Worm (Caenorhabditis elegans): ENCODE data around the gene zak-1.

The zak-1 gene

DNA sequence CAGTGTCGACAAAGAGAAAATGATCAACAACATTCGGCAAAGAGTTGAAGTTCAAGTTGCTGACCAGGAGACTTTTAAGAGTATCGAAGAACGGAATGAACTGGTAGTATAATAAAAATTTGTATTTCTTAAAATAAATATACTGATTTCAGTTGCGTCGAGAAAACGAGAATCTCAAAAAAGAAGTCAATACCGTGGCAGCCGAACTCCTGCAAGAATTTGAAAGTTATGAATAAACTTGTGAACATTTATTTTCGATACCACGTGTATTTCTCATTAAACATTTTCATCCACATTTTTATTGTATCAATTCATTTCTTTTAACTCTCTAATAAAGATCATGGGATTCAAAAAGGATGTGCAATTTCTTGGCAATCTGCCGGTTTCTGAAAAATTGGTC, 13.4 kb upstream of the zak-1 start, which contains the start of gene K04C2.8:
Gene K04C2.8, plus strand, starts transcription at position 301 of the 400 bp plus-strand sequence.
- TF ChIP-seq mls-2 (tag; optimal IDR thresholded peaks at IDR 0.05) (no peak), ztf-11 (tag; optimal IDR thresholded peaks at IDR 0.05) (no peak), ceh-83 (GFP tag; optimal IDR thresholded peaks at IDR 0.05) (no peak), flh-1 (GFP tag; optimal IDR thresholded peaks at IDR 0.05) (no peak), mep-1 (tag; optimal IDR thresholded peaks at IDR 0.05) (no peak), sem-2 (GFP tag; optimal IDR thresholded peaks at IDR 0.05) (no peak), pha-4 (tag; optimal IDR thresholded peaks at IDR 0.05) (no peak), elt-3 (tag; optimal IDR thresholded peaks at IDR 0.05) (no peak), blmp-1 (tag; optimal IDR thresholded peaks at IDR 0.05) (no peak), snpc-4 (tag; optimal IDR thresholded peaks at IDR 0.05) (no peak), nhr-2 (tag; optimal IDR thresholded peaks at IDR 0.05) (no peak), sptf-1 (tag; optimal IDR thresholded peaks at IDR 0.05) (no peak)

DNA sequence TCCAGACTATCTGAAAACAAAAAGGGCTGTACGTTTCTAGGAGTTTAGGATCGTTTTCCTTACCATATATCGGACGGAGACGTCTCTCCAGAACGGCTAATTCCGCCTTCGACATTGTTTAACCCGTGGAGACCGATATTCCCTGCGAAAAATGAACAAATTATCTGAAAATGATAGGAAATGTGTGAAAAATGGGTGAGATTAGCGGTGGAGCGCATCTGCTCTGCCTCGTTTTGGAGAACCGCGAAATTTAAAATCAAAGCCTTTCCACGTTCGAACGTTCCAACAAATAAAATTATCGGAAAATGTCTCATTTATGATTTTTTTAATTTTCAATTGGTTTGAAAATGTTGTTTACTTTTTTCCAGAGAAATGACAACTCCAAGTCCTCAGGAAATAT, 12.7 kb upstream of the zak-1 start, which contains the start of the genes cra-1 and kbp-1:
Gene cra-1, minus strand, starts transcription at position 193 of the 400 bp plus-strand sequence.
Gene kbp-1, plus strand, starts transcription at position 366 of the 400 bp plus-strand sequence.
- no peak for TF ChIP-seq zip-8 (tag; optimal IDR thresholded peaks at IDR 0.05)
- TF ChIP-seq ham-2 (GFP tag; optimal IDR thresholded peaks at IDR 0.05), result no peak
- no peak for TF ChIP-seq drap-1 (GFP tag; optimal IDR thresholded peaks at IDR 0.05)
- no peak for TF ChIP-seq unc-62 (GFP tag; optimal IDR thresholded peaks at IDR 0.05)
- TF ChIP-seq unc-120 (tag; optimal IDR thresholded peaks at IDR 0.05; ENCODE audit: poor library complexity, severe bottlenecking), result peak; percentile 85
- TF ChIP-seq nhr-2 (tag; optimal IDR thresholded peaks at IDR 0.05), result no peak
- TF ChIP-seq M03D4.4 (tag; optimal IDR thresholded peaks at IDR 0.05), result no peak
- TF ChIP-seq blmp-1 (tag; optimal IDR thresholded peaks at IDR 0.05), result no peak
- TF ChIP-seq lin-32 (GFP tag; optimal IDR thresholded peaks at IDR 0.05), result no peak
- no peak for TF ChIP-seq ceh-39 (tag; optimal IDR thresholded peaks at IDR 0.05)
- peak; percentile 48 for TF ChIP-seq lsy-2 (tag; optimal IDR thresholded peaks at IDR 0.05)
- no peak for TF ChIP-seq ces-1 (GFP tag; optimal IDR thresholded peaks at IDR 0.05)
- TF ChIP-seq mep-1 (tag; optimal IDR thresholded peaks at IDR 0.05), result peak; percentile 58
- peak; percentile 11 for TF ChIP-seq lin-13 (tag; optimal IDR thresholded peaks at IDR 0.05)
- TF ChIP-seq tbx-8 (GFP tag; optimal IDR thresholded peaks at IDR 0.05), result no peak
- TF ChIP-seq nhr-237 (tag; optimal IDR thresholded peaks at IDR 0.05), result no peak
- no peak for TF ChIP-seq ztf-11 (tag; optimal IDR thresholded peaks at IDR 0.05)
- no peak for TF ChIP-seq ceh-83 (GFP tag; optimal IDR thresholded peaks at IDR 0.05)
- TF ChIP-seq sem-2 (GFP tag; optimal IDR thresholded peaks at IDR 0.05), result no peak

DNA sequence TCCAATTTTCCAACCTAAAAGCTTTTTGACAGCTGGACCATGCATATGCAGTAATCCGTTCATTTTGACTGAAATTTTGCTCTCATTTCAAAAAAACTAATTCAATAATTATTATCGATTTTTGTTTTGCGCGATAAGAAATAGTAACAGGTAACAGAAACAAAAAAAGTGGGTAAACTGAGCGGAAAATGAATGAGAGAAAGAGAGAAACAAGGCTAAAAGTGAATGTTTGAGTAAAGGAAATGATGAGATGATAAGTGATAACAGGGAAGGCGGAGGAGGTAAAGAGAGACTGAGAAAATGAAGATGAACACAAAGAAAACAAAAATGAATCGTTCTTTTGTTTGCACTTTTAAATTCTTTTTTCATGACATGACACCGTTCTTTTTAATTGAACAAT, 7.3 kb upstream of the zak-1 start, which contains the start of gene sma-3:
Gene sma-3, minus strand, starts transcription at position 68 of the 400 bp plus-strand sequence.
- TF ChIP-seq blmp-1 (tag; optimal IDR thresholded peaks at IDR 0.05), result peak; percentile 47
- TF ChIP-seq ces-1 (GFP tag; optimal IDR thresholded peaks at IDR 0.05), result no peak
- TF ChIP-seq nhr-76 (tag; optimal IDR thresholded peaks at IDR 0.05), result no peak

DNA sequence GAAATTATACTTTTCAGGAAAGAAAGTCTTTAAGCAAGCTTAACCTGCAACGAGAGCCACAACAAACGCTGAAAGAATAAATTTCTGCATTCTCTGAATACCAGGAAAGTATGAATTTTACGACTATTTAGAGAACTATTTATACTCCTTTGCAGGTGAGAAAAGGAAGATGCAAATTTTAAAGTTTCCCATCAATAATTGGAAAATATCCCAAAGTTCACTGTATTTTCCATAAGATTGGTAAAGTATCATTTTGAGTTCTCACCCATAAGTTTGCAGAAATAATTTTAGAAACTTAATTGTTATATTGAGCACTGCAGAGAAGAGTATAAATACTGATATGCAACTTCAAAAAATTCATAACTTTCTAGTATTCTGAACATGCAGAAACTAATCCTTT, 2.9 kb upstream of the zak-1 start, which contains the start of gene clec-158:
Gene clec-158, minus strand, starts transcription at position 101 of the 400 bp plus-strand sequence.
- TF ChIP-seq ces-1 (GFP tag; optimal IDR thresholded peaks at IDR 0.05) (no peak), flh-1 (GFP tag; optimal IDR thresholded peaks at IDR 0.05) (no peak), hlh-1 (tag; optimal IDR thresholded peaks at IDR 0.05) (no peak), unc-120 (tag; optimal IDR thresholded peaks at IDR 0.05; ENCODE audit: poor library complexity, severe bottlenecking) (no peak), sem-2 (GFP tag; optimal IDR thresholded peaks at IDR 0.05) (no peak), nhr-2 (tag; optimal IDR thresholded peaks at IDR 0.05) (no peak), cnd-1 (tag; optimal IDR thresholded peaks at IDR 0.05) (no peak)

DNA sequence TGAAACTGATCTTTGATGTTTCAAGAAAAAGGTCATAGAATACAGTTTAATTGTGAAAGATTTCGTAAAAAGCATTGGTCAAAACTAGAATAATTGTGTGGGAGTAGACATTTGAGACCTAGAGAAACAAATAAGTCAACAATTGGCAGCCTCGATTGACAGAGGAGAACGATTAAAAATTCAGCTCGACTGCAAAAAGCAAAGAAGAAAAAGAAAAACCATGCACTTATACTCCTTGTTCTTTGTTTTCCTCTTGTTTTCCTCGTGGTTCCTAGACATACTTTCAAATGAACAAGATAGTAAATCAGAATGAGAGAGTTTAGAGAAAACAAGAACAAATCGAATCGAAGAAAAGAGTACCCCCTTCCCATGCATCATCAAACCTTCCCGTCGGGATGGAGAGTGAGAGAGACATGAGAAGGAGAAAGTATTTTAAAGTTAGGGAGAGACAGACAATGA, 810 bp upstream of the zak-1 start:
- TF ChIP-seq M03D4.4 (tag; optimal IDR thresholded peaks at IDR 0.05), result no peak
- no peak for TF ChIP-seq zip-8 (tag; optimal IDR thresholded peaks at IDR 0.05)
- no peak for TF ChIP-seq sptf-1 (tag; optimal IDR thresholded peaks at IDR 0.05)
- no peak for TF ChIP-seq cnd-1 (tag; optimal IDR thresholded peaks at IDR 0.05)
- no peak for TF ChIP-seq mab-5 (tag; optimal IDR thresholded peaks at IDR 0.05)
- no peak for TF ChIP-seq unc-120 (tag; optimal IDR thresholded peaks at IDR 0.05; ENCODE audit: poor library complexity, severe bottlenecking)
- TF ChIP-seq ztf-11 (tag; optimal IDR thresholded peaks at IDR 0.05), result no peak
- TF ChIP-seq mep-1 (tag; optimal IDR thresholded peaks at IDR 0.05), result no peak
- no peak for TF ChIP-seq lin-32 (GFP tag; optimal IDR thresholded peaks at IDR 0.05)
- TF ChIP-seq hlh-1 (tag; optimal IDR thresholded peaks at IDR 0.05), result no peak

DNA sequence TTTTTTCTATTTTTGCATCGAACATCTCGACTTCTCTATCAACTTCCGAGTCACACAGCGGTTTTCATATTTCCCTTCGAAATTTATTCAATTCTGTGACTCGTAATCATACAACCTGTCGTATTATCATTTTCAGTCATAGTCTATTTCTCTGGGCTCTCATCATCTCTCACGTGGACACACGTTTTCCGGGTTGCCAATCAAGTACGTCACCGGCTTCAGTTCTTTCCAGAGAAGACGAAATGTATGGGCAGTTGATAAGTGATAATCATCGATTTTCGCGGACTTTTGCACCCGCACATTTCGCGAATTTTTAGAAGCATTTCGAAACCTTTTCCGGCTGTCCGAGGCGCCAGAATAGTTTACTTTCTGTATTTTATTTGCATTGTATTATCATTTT, 6.4 kb downstream of the zak-1 start, which contains the start of gene srv-1:
Gene srv-1, plus strand, starts transcription at position 131 of the 400 bp plus-strand sequence.
- no peak for TF ChIP-seq elt-1 (tag; optimal IDR thresholded peaks at IDR 0.05; ENCODE audit: borderline replicate concordance, insufficient read depth)
- no peak for TF ChIP-seq nhr-28 (tag; optimal IDR thresholded peaks at IDR 0.05)
- TF ChIP-seq elt-3 (tag; optimal IDR thresholded peaks at IDR 0.05), result no peak
- no peak for TF ChIP-seq M03D4.4 (tag; optimal IDR thresholded peaks at IDR 0.05)
- no peak for TF ChIP-seq nhr-12 (tag; optimal IDR thresholded peaks at IDR 0.05)
- no peak for TF ChIP-seq mls-2 (tag; optimal IDR thresholded peaks at IDR 0.05)
- no peak for TF ChIP-seq hlh-1 (tag; optimal IDR thresholded peaks at IDR 0.05)
- TF ChIP-seq nhr-2 (tag; optimal IDR thresholded peaks at IDR 0.05), result no peak
- no peak for TF ChIP-seq mep-1 (tag; optimal IDR thresholded peaks at IDR 0.05)

All from whole organism, mixed stage, embryonic.